Worm (Caenorhabditis elegans) whole organism, L1 larva: Measurements from ENCODE around the gene btf-1.

Experiments
- C16A3.4 ChIP-seq: fragments of 150-350 bp; optimal IDR thresholded peaks from 2 replicates; lab custom pipeline; 2014; ENCODE audit warnings: missing biosample characterization, missing genetic modification characterization
- C34B4.2 ChIP-seq: sonication (generic microtip); optimal IDR thresholded peaks from 2 replicates; lab custom pipeline; 2017; ENCODE audit warnings: mild to moderate bottlenecking, missing genetic modification characterization, missing compliant biosample characterization
- Y116A8C.19 ChIP-seq: sonication (generic microtip); optimal IDR thresholded peaks from 2 replicates; lab custom pipeline; 2016; ENCODE audit warnings: missing compliant biosample characterization, missing genetic modification characterization, borderline replicate concordance
- alr-1 ChIP-seq: fragments of 200-800 bp; sonication (Bioruptor generic); optimal IDR thresholded peaks from 2 replicates; lab custom pipeline; 2018; ENCODE audit warnings: borderline replicate concordance, mild to moderate bottlenecking, missing genetic modification characterization, missing compliant biosample characterization
- ama-1 ChIP-seq: fragments of 150-350 bp; optimal IDR thresholded peaks from 2 replicates; lab custom pipeline; 2014
- ceh-63 ChIP-seq: fragments of 200-800 bp; sonication (Bioruptor generic); optimal IDR thresholded peaks from 2 replicates; lab custom pipeline; 2018; ENCODE audit warnings: mild to moderate bottlenecking, missing genetic modification characterization, missing compliant biosample characterization
- ceh-8 ChIP-seq: fragments of 200-800 bp; sonication (Bioruptor generic); optimal IDR thresholded peaks from 2 replicates; lab custom pipeline; 2018; ENCODE audit warnings: mild to moderate bottlenecking, missing genetic modification characterization, moderate library complexity, missing compliant biosample characterization
- ceh-90 ChIP-seq: sonication (generic microtip); optimal IDR thresholded peaks from 2 replicates; lab custom pipeline; 2016; ENCODE audit warnings: missing genetic modification characterization, missing compliant biosample characterization
- ces-1 ChIP-seq: fragments of 150-350 bp; optimal IDR thresholded peaks from 2 replicates; lab custom pipeline; 2014; ENCODE audit warnings: missing biosample characterization, missing genetic modification reagents, missing genetic modification characterization
- dsc-1 ChIP-seq: sonication (generic microtip); optimal IDR thresholded peaks from 2 replicates; lab custom pipeline; 2016; ENCODE audit warnings: mild to moderate bottlenecking, missing genetic modification characterization, missing compliant biosample characterization
- efl-1 ChIP-seq, 4 experiments: fragments of 150-350 bp; optimal IDR thresholded peaks in 3 of 4; peaks in 1 of 4; 1 replicate in 1 of 4; 2 replicates in 3 of 4; lab custom pipeline; 2014; ENCODE audit warnings: missing biosample characterization in 2 of 4, missing genetic modification characterization in 2 of 4, missing genetic modification reagents in 2 of 4
- efl-3 ChIP-seq: fragments of 200-800 bp; sonication (Bioruptor generic); optimal IDR thresholded peaks from 2 replicates; lab custom pipeline; 2018; ENCODE audit warnings: mild to moderate bottlenecking, missing genetic modification characterization, missing compliant biosample characterization
- egl-13 ChIP-seq: sonication (generic microtip); optimal IDR thresholded peaks from 2 replicates; lab custom pipeline; 2016; ENCODE audit warnings: missing genotype, missing genetic modification reagents, missing genetic modification characterization, missing compliant biosample characterization
- elt-3 ChIP-seq, 6 experiments: fragments of 150-350 bp in 1 of 6; sonication (generic microtip); optimal IDR thresholded peaks; 2 replicates each; lab custom pipeline; 2017 to 2018; ENCODE audit warnings: missing biosample characterization in 6 of 6, missing genetic modification characterization in 6 of 6, inconsistent platforms in 1 of 6
- fkh-8 ChIP-seq: sonication (generic microtip); optimal IDR thresholded peaks from 2 replicates; lab custom pipeline; 2016; ENCODE audit warnings: mild to moderate bottlenecking, missing genetic modification characterization, missing compliant biosample characterization
- fos-1 ChIP-seq: fragments of 150-350 bp; optimal IDR thresholded peaks from 2 replicates; lab custom pipeline; 2014; ENCODE audit warnings: missing biosample characterization, missing genetic modification characterization
- hlh-4 ChIP-seq: sonication (generic microtip); optimal IDR thresholded peaks from 2 replicates; lab custom pipeline; 2016; ENCODE audit warnings: mild to moderate bottlenecking, missing genetic modification characterization, missing compliant biosample characterization
- irx-1 ChIP-seq: sonication (generic microtip); optimal IDR thresholded peaks from 2 replicates; lab custom pipeline; 2016; ENCODE audit warnings: missing genetic modification characterization, missing compliant biosample characterization
- isw-1 ChIP-seq: fragments of 200-800 bp; sonication (Bioruptor generic); IDR thresholded peaks from 2 replicates; pipeline ENCODE4 v1.3.6; 2022; ENCODE audit warnings: missing genetic modification characterization, missing compliant biosample characterization
- jun-1 ChIP-seq: fragments of 150-350 bp; optimal IDR thresholded peaks from 2 replicates; lab custom pipeline; 2014; ENCODE audit warnings: missing biosample characterization, missing genetic modification reagents, missing genetic modification characterization
- lin-13 ChIP-seq: fragments of 150-350 bp; optimal IDR thresholded peaks from 2 replicates; lab custom pipeline; 2014; ENCODE audit warnings: missing biosample characterization, missing genetic modification reagents, missing genetic modification characterization
- lin-14 ChIP-seq: fragments of 200-800 bp; sonication (Bioruptor generic); optimal IDR thresholded peaks from 2 replicates; lab custom pipeline; 2018; ENCODE audit warnings: mild to moderate bottlenecking, missing genetic modification characterization, moderate library complexity, missing compliant biosample characterization
- lin-15B ChIP-seq: fragments of 150-350 bp; sonication (generic microtip); optimal IDR thresholded peaks from 3 replicates; lab custom pipeline; 2014; ENCODE audit warnings: missing biosample characterization, missing genetic modification characterization
- lin-39 ChIP-seq: fragments of 150-350 bp; optimal IDR thresholded peaks from 2 replicates; lab custom pipeline; 2014; ENCODE audit warnings: missing biosample characterization, missing genetic modification reagents, missing genetic modification characterization
- lsy-2 ChIP-seq, 2 experiments: fragments of 150-350 bp; optimal IDR thresholded peaks; 2 replicates each; lab custom pipeline; 2014; ENCODE audit warnings: missing biosample characterization in 2 of 2, missing genetic modification characterization in 2 of 2
- mef-2 ChIP-seq: fragments of 150-350 bp; optimal IDR thresholded peaks from 2 replicates; lab custom pipeline; 2014; ENCODE audit warnings: missing biosample characterization, missing genetic modification characterization
- mep-1 ChIP-seq: fragments of 150-350 bp; optimal IDR thresholded peaks from 2 replicates; lab custom pipeline; 2014; ENCODE audit warnings: missing biosample characterization, missing genetic modification characterization
- nhr-11 ChIP-seq: fragments of 150-350 bp; optimal IDR thresholded peaks from 2 replicates; lab custom pipeline; 2014; ENCODE audit warnings: missing biosample characterization, missing genetic modification characterization
- nhr-19 ChIP-seq: fragments of 200-800 bp; sonication (Bioruptor generic); conservative IDR thresholded peaks from 2 replicates; pipeline ENCODE4 v1.3.6; 2022; ENCODE audit warnings: missing genetic modification characterization, missing compliant biosample characterization
- nhr-20 ChIP-seq: sonication (generic microtip); optimal IDR thresholded peaks from 2 replicates; lab custom pipeline; 2016; ENCODE audit warnings: mild to moderate bottlenecking, missing genetic modification characterization, missing compliant biosample characterization
- nhr-28 ChIP-seq: fragments of 150-350 bp; optimal IDR thresholded peaks from 2 replicates; lab custom pipeline; 2014; ENCODE audit warnings: missing biosample characterization, missing genetic modification characterization
- nhr-47 ChIP-seq: sonication (generic microtip); optimal IDR thresholded peaks from 2 replicates; lab custom pipeline; 2016; ENCODE audit warnings: mild to moderate bottlenecking, missing genetic modification characterization, moderate library complexity, missing compliant biosample characterization
- nhr-71 ChIP-seq: sonication (generic microtip); optimal IDR thresholded peaks from 2 replicates; lab custom pipeline; 2016; ENCODE audit warnings: mild to moderate bottlenecking, missing genetic modification characterization, moderate library complexity, missing compliant biosample characterization
- nhr-76 ChIP-seq: sonication (generic microtip); optimal IDR thresholded peaks from 2 replicates; lab custom pipeline; 2017; ENCODE audit warnings: missing biosample characterization, missing genetic modification characterization
- nhr-85 ChIP-seq: sonication (generic microtip); peaks from one replicate; lab custom pipeline; 2016; ENCODE audit warnings: missing genetic modification characterization, inconsistent platforms, missing compliant biosample characterization
- nhr-90 ChIP-seq: sonication (generic microtip); optimal IDR thresholded peaks from 2 replicates; lab custom pipeline; 2016; ENCODE audit warnings: mild to moderate bottlenecking, missing genetic modification characterization, missing compliant biosample characterization; ENCODE audit not compliant: poor library complexity
- pax-3 ChIP-seq: fragments of 200-800 bp; sonication (Bioruptor generic); optimal IDR thresholded peaks from 2 replicates; lab custom pipeline; 2018; ENCODE audit warnings: mild to moderate bottlenecking, missing genetic modification characterization, moderate library complexity, missing compliant biosample characterization
- pqm-1 ChIP-seq: sonication (generic microtip); optimal IDR thresholded peaks from 3 replicates; lab custom pipeline; 2017; ENCODE audit warnings: missing biosample characterization, missing genetic modification characterization
- snpc-4 ChIP-seq: fragments of 150-350 bp; optimal IDR thresholded peaks from 2 replicates; lab custom pipeline; 2014; ENCODE audit warnings: missing biosample characterization, missing genetic modification characterization
- snu-23 ChIP-seq: sonication (generic microtip); optimal IDR thresholded peaks from 2 replicates; lab custom pipeline; 2016; ENCODE audit warnings: missing genetic modification characterization, missing compliant biosample characterization
- sox-4 ChIP-seq: sonication (generic microtip); optimal IDR thresholded peaks from 2 replicates; lab custom pipeline; 2016; ENCODE audit warnings: missing genetic modification characterization, missing compliant biosample characterization
- sptf-1 ChIP-seq: fragments of 150-350 bp; optimal IDR thresholded peaks from 2 replicates; lab custom pipeline; 2014; ENCODE audit warnings: missing biosample characterization, missing genetic modification characterization
- tbx-2 ChIP-seq: sonication (generic microtip); optimal IDR thresholded peaks from 2 replicates; lab custom pipeline; 2016; ENCODE audit warnings: missing genetic modification characterization, missing compliant biosample characterization
- tlp-1 ChIP-seq: fragments of 150-350 bp; optimal IDR thresholded peaks from 2 replicates; lab custom pipeline; 2014; ENCODE audit warnings: missing biosample characterization, missing genetic modification characterization
- unc-130 ChIP-seq: fragments of 150-350 bp; optimal IDR thresholded peaks from 2 replicates; lab custom pipeline; 2017; ENCODE audit warnings: missing biosample characterization, missing genetic modification characterization, inconsistent platforms
- unc-86 ChIP-seq: sonication (generic microtip); optimal IDR thresholded peaks from 2 replicates; lab custom pipeline; 2016; ENCODE audit warnings: missing genetic modification characterization, missing compliant biosample characterization
- unc-98 ChIP-seq: fragments of 200-800 bp; sonication (Bioruptor generic); IDR thresholded peaks from 2 replicates; pipeline ENCODE4 v1.3.6; 2022; ENCODE audit warnings: missing genetic modification characterization, missing compliant biosample characterization
- zag-1 ChIP-seq: fragments of 150-350 bp; optimal IDR thresholded peaks from 2 replicates; lab custom pipeline; 2014; ENCODE audit warnings: missing biosample characterization, missing genetic modification characterization
- zip-4 ChIP-seq: fragments of 200-800 bp; sonication (Bioruptor generic); optimal IDR thresholded peaks from 2 replicates; lab custom pipeline; 2018; ENCODE audit warnings: mild to moderate bottlenecking, missing genetic modification characterization, moderate library complexity, missing compliant biosample characterization
- ztf-4 ChIP-seq: fragments of 150-350 bp; optimal IDR thresholded peaks from 2 replicates; lab custom pipeline; 2014; ENCODE audit warnings: missing biosample characterization, missing genetic modification characterization

The btf-1 gene

ce11 chrII:13230489-13231196 is 30.7 kb downstream of the btf-1 start:
- TF ChIP-seq unc-86 (tag; lab: Kevin White, UChicago), result no peak
- TF ChIP-seq lin-14 (GFP tag; lab: Kevin White, UChicago), result peak; percentile 24
- TF ChIP-seq Y116A8C.19 (tag; lab: Kevin White, UChicago), result no peak
- TF ChIP-seq nhr-85 (tag; lab: Kevin White, UChicago), result peak; percentile 44
- peak; percentile 21 for TF ChIP-seq nhr-71
- TF ChIP-seq nhr-47 (tag; lab: Kevin White, UChicago), result peak; percentile 31
- peak; percentile 56 for TF ChIP-seq fkh-8 (tag; lab: Kevin White, UChicago)
- no peak for TF ChIP-seq efl-1 (optimal IDR thresholded peaks at IDR 0.05; lab: Kevin White, UChicago)
- peak in 1 of 2 experiments; percentile 32 for TF ChIP-seq efl-1 (GFP tag; optimal IDR thresholded peaks at IDR 0.05 in 1 of 2; lab: Kevin White, UChicago)
- no peak for TF ChIP-seq ces-1

- TF ChIP-seq fkh-8 (tag; lab: Kevin White, UChicago) (peak; percentile 52), lin-13 (GFP tag; lab: Kevin White, UChicago) (no peak), ceh-8 (no peak), tlp-1 (tag; lab: Kevin White, UChicago) (no peak), ama-1 (lab: Kevin White, UChicago) (no peak), pqm-1 (tag; lab: Kevin White, UChicago) (no peak), efl-3 (GFP tag; lab: Kevin White, UChicago) (no peak), nhr-90 (tag; lab: Kevin White, UChicago) (no peak), dsc-1 (tag; lab: Kevin White, UChicago) (peak; percentile 95), C34B4.2 (tag; lab: Kevin White, UChicago) (no peak), pax-3 (tag; lab: Kevin White, UChicago) (peak; percentile 67), egl-13 (tag; lab: Kevin White, UChicago) (no peak), mef-2 (no peak), nhr-47 (tag; lab: Kevin White, UChicago) (peak; percentile 44), alr-1 (tag; lab: Kevin White, UChicago) (no peak), nhr-20 (tag; lab: Kevin White, UChicago) (no peak), fos-1 (tag; lab: Kevin White, UChicago) (no peak), ceh-63 (GFP tag; lab: Kevin White, UChicago) (no peak), sptf-1 (tag; lab: Kevin White, UChicago) (no peak), zip-4 (no peak), snu-23 (GFP tag; lab: Kevin White, UChicago) (no peak), zag-1 (tag; lab: Kevin White, UChicago) (no peak), sox-4 (peak; percentile 32), mep-1 (tag; lab: Kevin White, UChicago) (no peak), efl-1 (optimal IDR thresholded peaks at IDR 0.05; lab: Kevin White, UChicago) (no peak), efl-1 (GFP tag; optimal IDR thresholded peaks at IDR 0.05 in 1 of 2; lab: Kevin White, UChicago) (no peak), nhr-28 (tag; lab: Kevin White, UChicago) (no peak), lin-15B (tag; lab: Kevin White, UChicago) (no peak), unc-130 (no peak), lin-39 (no peak), lin-14 (GFP tag; lab: Kevin White, UChicago) (no peak), Y116A8C.19 (tag; lab: Kevin White, UChicago) (no peak), elt-3 (tag; optimal IDR thresholded peaks at IDR 0.05; lab: Kevin White, UChicago) (no peak), irx-1 (no peak), isw-1 (GFP tag; lab: Robert Waterston, UW) (no peak), ztf-4 (tag; lab: Kevin White, UChicago) (no peak), nhr-19 (GFP tag; lab: Robert Waterston, UW) (no peak), snpc-4 (tag; lab: Kevin White, UChicago) (no peak), lsy-2 (tag; optimal IDR thresholded peaks at IDR 0.05; lab: Kevin White, UChicago) (no peak), hlh-4 (no peak), nhr-76 (no peak), jun-1 (no peak), C16A3.4 (no peak), nhr-11 (tag; lab: Kevin White, UChicago) (peak; percentile 13), unc-98 (GFP tag; lab: Robert Waterston, UW) (no peak), tbx-2 (tag; lab: Kevin White, UChicago) (no peak), nhr-71 (peak; percentile 38), ceh-90 (tag; lab: Kevin White, UChicago) (no peak)
These were observed 33.7 kb downstream of the btf-1 start for ce11 chrII:13233712-13234111.
